Fruit fly (Drosophila melanogaster) whole organism, embryonic: ENCODE results near the gene Sytbeta.

Experiments
- Atf6 ChIP-seq: fragments of 200-800 bp; sonication (Bioruptor generic); IDR thresholded peaks from 2 replicates; pipeline ENCODE4 v1.3.6; 2022; ENCODE audit warnings: missing biosample characterization, missing genetic modification characterization
- B-H1 ChIP-seq: fragments of 200-800 bp; sonication (Bioruptor generic); IDR thresholded peaks from 3 replicates; pipeline ENCODE4 v1.3.6; 2022; ENCODE audit warnings: missing biosample characterization, missing genetic modification characterization
- CG10147 ChIP-seq: fragments of 200-800 bp; sonication (Bioruptor generic); optimal IDR thresholded peaks from 2 replicates; lab custom pipeline; 2019; ENCODE audit warnings: missing biosample characterization, mild to moderate bottlenecking, missing genetic modification characterization, moderate library complexity
- CG10366 ChIP-seq: fragments of 200-800 bp; sonication (Bioruptor generic); IDR thresholded peaks from 2 replicates; pipeline ENCODE4 v1.3.6; 2022; ENCODE audit warnings: missing biosample characterization, missing genetic modification characterization
- CG11456 ChIP-seq: fragments of 200-800 bp; sonication (Bioruptor generic); IDR thresholded peaks from 3 replicates; pipeline ENCODE4 v1.3.6; 2022; ENCODE audit warnings: missing biosample characterization, missing genetic modification characterization
- CG13287 ChIP-seq: fragments of 200-800 bp; sonication (Bioruptor generic); IDR thresholded peaks from 2 replicates; pipeline ENCODE4 v1.3.6; 2022; ENCODE audit warnings: missing biosample characterization, missing genetic modification characterization; ENCODE audit not compliant: partially characterized antibody
- CG14965 ChIP-seq: fragments of 200-800 bp; sonication (Bioruptor generic); optimal IDR thresholded peaks from 2 replicates; lab custom pipeline; 2016; ENCODE audit warnings: missing biosample characterization, missing genetic modification characterization, borderline replicate concordance
- CG17568 ChIP-seq: fragments of 200-800 bp; sonication (Bioruptor generic); optimal IDR thresholded peaks from 2 replicates; lab custom pipeline; 2018; ENCODE audit warnings: missing biosample characterization, mild to moderate bottlenecking, missing genetic modification characterization, moderate library complexity
- CG17912 ChIP-seq: fragments of 200-800 bp; sonication (Bioruptor generic); optimal IDR thresholded peaks from 2 replicates; lab custom pipeline; 2018; ENCODE audit warnings: missing biosample characterization, mild to moderate bottlenecking, missing genetic modification characterization
- CG2202 ChIP-seq: fragments of 200-800 bp; sonication (Bioruptor generic); optimal IDR thresholded peaks from 2 replicates; lab custom pipeline; 2018; ENCODE audit warnings: missing biosample characterization, mild to moderate bottlenecking, missing genetic modification characterization
- CG31365 ChIP-seq: fragments of 200-800 bp; sonication (Bioruptor generic); optimal IDR thresholded peaks from 2 replicates; lab custom pipeline; 2018; ENCODE audit warnings: missing biosample characterization, mild to moderate bottlenecking, missing genetic modification characterization
- CG31388 ChIP-seq: fragments of 200-800 bp; sonication (Bioruptor generic); optimal IDR thresholded peaks from 2 replicates; lab custom pipeline; 2016; ENCODE audit warnings: missing biosample characterization, missing genetic modification characterization
- CG34376 ChIP-seq: fragments of 200-800 bp; sonication (Bioruptor generic); optimal IDR thresholded peaks from 2 replicates; lab custom pipeline; 2018; ENCODE audit warnings: missing biosample characterization, mild to moderate bottlenecking, missing genetic modification characterization
- CG3995 ChIP-seq: fragments of 200-800 bp; sonication (Bioruptor generic); optimal IDR thresholded peaks from 3 replicates; lab custom pipeline; 2016; ENCODE audit warnings: missing biosample characterization, missing genetic modification characterization
- CG6175 ChIP-seq: fragments of 200-800 bp; sonication (Bioruptor generic); IDR thresholded peaks from 3 replicates; pipeline ENCODE4 v1.3.6; 2022; ENCODE audit warnings: missing biosample characterization, missing genetic modification characterization
- CG6654 ChIP-seq: fragments of 200-800 bp; sonication (Bioruptor generic); optimal IDR thresholded peaks from 2 replicates; lab custom pipeline; 2017; ENCODE audit warnings: missing biosample characterization, mild to moderate bottlenecking, missing genetic modification characterization
- CG6791 ChIP-seq: fragments of 200-800 bp; sonication (Bioruptor generic); IDR thresholded peaks from 3 replicates; pipeline ENCODE4 v1.3.6; 2022; ENCODE audit warnings: missing biosample characterization, missing genetic modification characterization; ENCODE audit not compliant: partially characterized antibody
- CG7786 ChIP-seq: fragments of 200-800 bp; sonication (Bioruptor generic); optimal IDR thresholded peaks from 2 replicates; lab custom pipeline; 2016; ENCODE audit warnings: missing biosample characterization, missing genetic modification characterization
- CG7987 ChIP-seq: fragments of 200-800 bp; sonication (Bioruptor generic); optimal IDR thresholded peaks from 2 replicates; lab custom pipeline; 2018; ENCODE audit warnings: missing biosample characterization, mild to moderate bottlenecking, missing genetic modification characterization, moderate library complexity
- CG8359 ChIP-seq: fragments of 200-800 bp; sonication (Bioruptor generic); optimal IDR thresholded peaks from 2 replicates; lab custom pipeline; 2017; ENCODE audit warnings: missing biosample characterization, mild to moderate bottlenecking, missing genetic modification characterization, borderline replicate concordance
- CG8924 ChIP-seq: fragments of 200-800 bp; optimal IDR thresholded peaks from 3 replicates; lab custom pipeline; 2019; ENCODE audit warnings: missing biosample characterization, mild to moderate bottlenecking, missing genetic modification characterization, moderate library complexity
- CG9797 ChIP-seq: fragments of 200-800 bp; sonication (Bioruptor generic); optimal IDR thresholded peaks from 3 replicates; lab custom pipeline; 2018; ENCODE audit warnings: missing biosample characterization, mild to moderate bottlenecking, missing genetic modification characterization
- Camta ChIP-seq: fragments of 200-800 bp; sonication (Bioruptor generic); optimal IDR thresholded peaks from 2 replicates; lab custom pipeline; 2016; ENCODE audit warnings: missing biosample characterization, missing genetic modification characterization
- D19A ChIP-seq: fragments of 200-800 bp; optimal IDR thresholded peaks from 3 replicates; lab custom pipeline; 2019; ENCODE audit warnings: missing biosample characterization, mild to moderate bottlenecking, missing genetic modification characterization, moderate library complexity
- Fer1 ChIP-seq: fragments of 200-800 bp; sonication (Bioruptor generic); optimal IDR thresholded peaks from 2 replicates; lab custom pipeline; 2017; ENCODE audit warnings: missing biosample characterization, mild to moderate bottlenecking, missing genetic modification characterization
- Hey ChIP-seq: fragments of 200-800 bp; sonication (Bioruptor generic); optimal IDR thresholded peaks from 3 replicates; lab custom pipeline; 2018; ENCODE audit warnings: missing biosample characterization, mild to moderate bottlenecking, missing genetic modification characterization
- Hr39 ChIP-seq: fragments of >200 bp; optimal IDR thresholded peaks from 2 replicates; lab custom pipeline; 2017
- Jarid2 ChIP-seq: fragments of 200-800 bp; sonication (Bioruptor generic); optimal IDR thresholded peaks from 3 replicates; lab custom pipeline; 2017; ENCODE audit warnings: mild to moderate bottlenecking, missing biosample characterization, missing genetic modification reagents, missing genetic modification characterization
- Lim3 ChIP-seq: fragments of 200-800 bp; sonication (Bioruptor generic); IDR thresholded peaks from 2 replicates; pipeline ENCODE4 v1.3.6; 2022; ENCODE audit warnings: missing biosample characterization, missing genetic modification characterization
- MBD-R2 ChIP-seq: fragments of 200-800 bp; sonication (Bioruptor generic); IDR thresholded peaks from 2 replicates; pipeline ENCODE4 v1.3.6; 2022; ENCODE audit warnings: missing biosample characterization, missing genetic modification characterization
- Max ChIP-seq: fragments of 200-800 bp; sonication (Bioruptor generic); optimal IDR thresholded peaks from 2 replicates; lab custom pipeline; 2016; ENCODE audit warnings: missing biosample characterization, mild to moderate bottlenecking, missing genetic modification characterization
- Spps ChIP-seq: fragments of 200-800 bp; sonication (Bioruptor generic); optimal IDR thresholded peaks from 2 replicates; lab custom pipeline; 2018; ENCODE audit warnings: missing biosample characterization, mild to moderate bottlenecking, missing genetic modification characterization
- YL-1 ChIP-seq: fragments of 200-800 bp; sonication (Bioruptor generic); optimal IDR thresholded peaks from 3 replicates; lab custom pipeline; 2017; ENCODE audit warnings: missing biosample characterization, mild to moderate bottlenecking, missing genetic modification characterization
- ase ChIP-seq: fragments of 200-800 bp; sonication (Bioruptor generic); IDR thresholded peaks from 3 replicates; pipeline ENCODE4 v1.3.6; 2022; ENCODE audit warnings: missing biosample characterization, missing genetic modification characterization
- bab2 ChIP-seq: fragments of 200-800 bp; sonication (Bioruptor generic); optimal IDR thresholded peaks from 2 replicates; lab custom pipeline; 2016; ENCODE audit warnings: missing biosample characterization, missing genetic modification characterization
- cg ChIP-seq: fragments of 200-800 bp; sonication (Bioruptor generic); optimal IDR thresholded peaks from 3 replicates; lab custom pipeline; 2019; ENCODE audit warnings: missing biosample characterization, mild to moderate bottlenecking, missing genetic modification characterization, moderate library complexity
- dan ChIP-seq: fragments of 200-800 bp; sonication (Bioruptor generic); IDR thresholded peaks from 2 replicates; pipeline ENCODE4 v1.3.6; 2022; ENCODE audit warnings: missing biosample characterization, missing genetic modification characterization
- dm ChIP-seq: fragments of 200-800 bp; sonication (Bioruptor generic); optimal IDR thresholded peaks from 3 replicates; lab custom pipeline; 2016; ENCODE audit warnings: missing biosample characterization, missing genetic modification characterization
- dpn ChIP-seq, 2 experiments: fragments of 200-800 bp; sonication (Bioruptor generic); optimal IDR thresholded peaks; 3 replicates each; lab custom pipeline; 2016; ENCODE audit warnings: missing biosample characterization in 2 of 2, missing genetic modification characterization in 2 of 2
- gce ChIP-seq: fragments of 200-800 bp; sonication (Bioruptor generic); IDR thresholded peaks from 3 replicates; pipeline ENCODE4 v1.3.6; 2022; ENCODE audit warnings: missing biosample characterization, missing genetic modification characterization
- gcm2 ChIP-seq: fragments of 200-800 bp; sonication (Bioruptor generic); optimal IDR thresholded peaks from 2 replicates; lab custom pipeline; 2016; ENCODE audit warnings: missing biosample characterization, missing genetic modification characterization
- gem ChIP-seq: fragments of 200-800 bp; sonication (Bioruptor generic); optimal IDR thresholded peaks from 2 replicates; lab custom pipeline; 2019; ENCODE audit warnings: missing biosample characterization, mild to moderate bottlenecking, missing genetic modification characterization, moderate library complexity
- gsb ChIP-seq: fragments of 200-800 bp; sonication (Bioruptor generic); IDR thresholded peaks from 2 replicates; pipeline ENCODE4 v1.3.6; 2022; ENCODE audit warnings: missing biosample characterization, missing genetic modification characterization
- sd ChIP-seq: fragments of 200-800 bp; sonication (Bioruptor generic); optimal IDR thresholded peaks from 3 replicates; lab custom pipeline; 2018; ENCODE audit warnings: missing biosample characterization, mild to moderate bottlenecking, missing genetic modification characterization, moderate library complexity
- shn ChIP-seq: fragments of 200-800 bp; sonication (Bioruptor generic); optimal IDR thresholded peaks from 3 replicates; lab custom pipeline; 2016; ENCODE audit warnings: missing biosample characterization, missing genetic modification characterization
- sna ChIP-seq: fragments of 200-800 bp; sonication (Bioruptor generic); IDR thresholded peaks from 2 replicates; pipeline ENCODE4 v1.3.6; 2022; ENCODE audit warnings: missing biosample characterization, missing genetic modification characterization; ENCODE audit not compliant: partially characterized antibody
- tna ChIP-seq: fragments of 200-800 bp; sonication (Bioruptor generic); IDR thresholded peaks from 2 replicates; pipeline ENCODE4 v1.3.6; 2022; ENCODE audit warnings: missing biosample characterization, missing genetic modification characterization; ENCODE audit not compliant: partially characterized antibody
- wdn ChIP-seq: fragments of 200-800 bp; sonication (Bioruptor generic); IDR thresholded peaks from 2 replicates; pipeline ENCODE4 v1.3.6; 2022; ENCODE audit warnings: missing biosample characterization, missing genetic modification characterization
- zen2 ChIP-seq: fragments of 200-800 bp; sonication (Bioruptor generic); IDR thresholded peaks from 3 replicates; pipeline ENCODE4 v1.3.6; 2022; ENCODE audit warnings: missing biosample characterization, missing genetic modification characterization; ENCODE audit not compliant: partially characterized antibody

The Sytbeta gene

dm6 chr3L:15013957-15014692 is 50.7 kb downstream of the Sytbeta start, which contains the start of gene Reck (continued):
- TF ChIP-seq CG17568 (peak; percentile 80), gcm2 (GFP tag; lab: Kevin White, UChicago) (peak; percentile 12), wdn (no peak), CG8359 (GFP tag; lab: Kevin White, UChicago) (peak; percentile 78), D19A (tag; lab: Kevin White, UChicago) (peak; percentile 78), CG11456 (GFP tag; lab: Robert Waterston, UW) (peak; percentile 81), Fer1 (GFP tag; lab: Kevin White, UChicago) (peak; percentile 89), CG10366 (peak; percentile 75), CG6654 (GFP tag; lab: Kevin White, UChicago) (peak; percentile 15), dpn (GFP tag; optimal IDR thresholded peaks at IDR 0.05; lab: Kevin White, UChicago) (peak; percentile 33 to 82), CG10147 (GFP tag; lab: Kevin White, UChicago) (peak; percentile 76), B-H1 (GFP tag; lab: Robert Waterston, UW) (peak; percentile 77; the same call in 2 of the 3 replicates), ase (GFP tag; lab: Robert Waterston, UW) (peak; percentile 77; the same call in 2 of the 3 replicates), bab2 (GFP tag; lab: Kevin White, UChicago) (peak; percentile 57), CG31365 (tag; lab: Kevin White, UChicago) (peak; percentile 98), Camta (GFP tag; lab: Kevin White, UChicago) (peak; percentile 31), Jarid2 (GFP tag; lab: Kevin White, UChicago) (peak; percentile 49), CG2202 (peak; percentile 71), MBD-R2 (GFP tag; lab: Robert Waterston, UW) (no peak; the same call in 1 of the 2 replicates), tna (GFP tag; lab: Robert Waterston, UW) (no peak), dm (no peak), CG7987 (GFP tag; lab: Kevin White, UChicago) (peak; percentile 77), gsb (GFP tag; lab: Robert Waterston, UW) (peak; percentile 47; the same call in 1 of the 2 replicates), CG6791 (GFP tag; lab: Robert Waterston, UW) (no peak), Hr39 (lab: Kevin White, UChicago) (no peak), Lim3 (GFP tag; lab: Robert Waterston, UW) (no peak), sd (tag; lab: Kevin White, UChicago) (peak; percentile 3), CG14965 (GFP tag; lab: Kevin White, UChicago) (no peak), CG31388 (peak; percentile 12), Spps (tag; lab: Kevin White, UChicago) (peak; percentile 88), gem (tag; lab: Kevin White, UChicago) (peak; percentile 90), Max (GFP tag; lab: Kevin White, UChicago) (peak; percentile 71), CG8924 (tag; lab: Kevin White, UChicago) (peak; percentile 89), Atf6 (GFP tag; lab: Robert Waterston, UW) (peak; percentile 80; the same call in 1 of the 2 replicates), CG7786 (GFP tag; lab: Kevin White, UChicago) (peak; percentile 20), CG13287 (GFP tag; lab: Robert Waterston, UW) (no peak), CG6175 (GFP tag; lab: Robert Waterston, UW) (peak; percentile 33; the same call in 1 of the 3 replicates), CG17912 (GFP tag; lab: Kevin White, UChicago) (no peak), sna (no peak), YL-1 (no peak), CG3995 (GFP tag; lab: Kevin White, UChicago) (no peak), Hey (no peak), CG9797 (GFP tag; lab: Kevin White, UChicago) (peak; percentile 26), dan (no peak), shn (GFP tag; lab: Kevin White, UChicago) (no peak), cg (GFP tag; lab: Kevin White, UChicago) (no peak), zen2 (GFP tag; lab: Robert Waterston, UW) (no peak), CG34376 (GFP tag; lab: Kevin White, UChicago) (peak; percentile 32), gce (peak; percentile 85)
